Worm (Caenorhabditis elegans) whole organism, late embryonic: Measurements from ENCODE around the gene nmt-1.

Source experiments
- C38D4.7 ChIP-seq: fragments of 200-800 bp; sonication (Bioruptor generic); optimal IDR thresholded peaks from 2 replicates; lab custom pipeline; 2018; ENCODE audit warnings: mild to moderate bottlenecking, missing genetic modification characterization, moderate library complexity, missing compliant biosample characterization
- K02D7.2 ChIP-seq: sonication (generic microtip); optimal IDR thresholded peaks from 2 replicates; lab custom pipeline; 2017; ENCODE audit warnings: mild to moderate bottlenecking, missing genetic modification characterization, missing compliant biosample characterization
- T23F11.4 ChIP-seq: fragments of 200-800 bp; sonication (Bioruptor generic); optimal IDR thresholded peaks from 2 replicates; lab custom pipeline; 2018; ENCODE audit warnings: mild to moderate bottlenecking, missing genetic modification characterization, missing compliant biosample characterization
- Y22D7AL.16 ChIP-seq: sonication (generic microtip); optimal IDR thresholded peaks from 2 replicates; lab custom pipeline; 2016; ENCODE audit warnings: missing genetic modification characterization, missing compliant biosample characterization
- ahr-1 ChIP-seq: sonication (generic microtip); optimal IDR thresholded peaks from 2 replicates; lab custom pipeline; 2016; ENCODE audit warnings: missing genetic modification characterization, missing compliant biosample characterization
- ama-1 ChIP-seq: fragments of 150-350 bp; optimal IDR thresholded peaks from 2 replicates; lab custom pipeline; 2014
- ceh-14 ChIP-seq: sonication (generic microtip); optimal IDR thresholded peaks from 2 replicates; lab custom pipeline; 2016; ENCODE audit warnings: missing genotype, missing genetic modification characterization, missing compliant biosample characterization
- ceh-18 ChIP-seq: sonication (generic microtip); optimal IDR thresholded peaks from 2 replicates; lab custom pipeline; 2016; ENCODE audit warnings: missing genetic modification characterization, missing compliant biosample characterization
- ceh-19 ChIP-seq: fragments of 200-800 bp; sonication (Bioruptor generic); optimal IDR thresholded peaks from 2 replicates; lab custom pipeline; 2018; ENCODE audit warnings: mild to moderate bottlenecking, missing genetic modification characterization, missing compliant biosample characterization
- ceh-24 ChIP-seq: sonication (generic microtip); optimal IDR thresholded peaks from 2 replicates; lab custom pipeline; 2016; ENCODE audit warnings: mild to moderate bottlenecking, missing genetic modification characterization, missing compliant biosample characterization
- ceh-31 ChIP-seq: sonication (generic microtip); optimal IDR thresholded peaks from 2 replicates; lab custom pipeline; 2016; ENCODE audit warnings: missing genetic modification characterization, missing compliant biosample characterization
- ceh-34 ChIP-seq: sonication (generic microtip); optimal IDR thresholded peaks from 2 replicates; lab custom pipeline; 2016; ENCODE audit warnings: mild to moderate bottlenecking, missing genetic modification characterization, missing compliant biosample characterization
- ceh-48 ChIP-seq: sonication (generic microtip); optimal IDR thresholded peaks from 2 replicates; lab custom pipeline; 2016; ENCODE audit warnings: missing genetic modification characterization, inconsistent platforms, missing compliant biosample characterization
- dmd-4 ChIP-seq: sonication (generic microtip); optimal IDR thresholded peaks from 2 replicates; lab custom pipeline; 2016; ENCODE audit warnings: borderline replicate concordance, missing genetic modification characterization, missing compliant biosample characterization
- dve-1 ChIP-seq: sonication (generic microtip); optimal IDR thresholded peaks from 2 replicates; lab custom pipeline; 2017; ENCODE audit warnings: antibody characterized with exemption, mild to moderate bottlenecking, missing genetic modification characterization, missing compliant biosample characterization
- fkh-6 ChIP-seq: sonication (generic microtip); optimal IDR thresholded peaks from 2 replicates; lab custom pipeline; 2016; ENCODE audit warnings: missing genetic modification characterization, missing compliant biosample characterization
- gmeb-2 ChIP-seq: sonication (generic microtip); optimal IDR thresholded peaks from 2 replicates; lab custom pipeline; 2016; ENCODE audit warnings: missing genetic modification characterization, inconsistent platforms, missing compliant biosample characterization
- hlh-13 ChIP-seq: fragments of 200-800 bp; sonication (Bioruptor generic); optimal IDR thresholded peaks from 2 replicates; lab custom pipeline; 2018; ENCODE audit warnings: mild to moderate bottlenecking, missing genetic modification characterization, missing compliant biosample characterization
- hlh-15 ChIP-seq: sonication (generic microtip); optimal IDR thresholded peaks from 2 replicates; lab custom pipeline; 2016; ENCODE audit warnings: missing genetic modification characterization, missing compliant biosample characterization
- hlh-6 ChIP-seq: sonication (generic microtip); optimal IDR thresholded peaks from 2 replicates; lab custom pipeline; 2016; ENCODE audit warnings: missing genotype, missing genetic modification characterization, missing compliant biosample characterization
- hlh-8 ChIP-seq: sonication (generic microtip); optimal IDR thresholded peaks from 2 replicates; lab custom pipeline; 2016; ENCODE audit warnings: missing genotype, missing genetic modification characterization, missing compliant biosample characterization
- lim-6 ChIP-seq: sonication (generic microtip); optimal IDR thresholded peaks from 2 replicates; lab custom pipeline; 2016; ENCODE audit warnings: missing genetic modification characterization, missing compliant biosample characterization
- madf-2 ChIP-seq: sonication (generic microtip); optimal IDR thresholded peaks from 2 replicates; lab custom pipeline; 2017; ENCODE audit warnings: missing genetic modification characterization, missing compliant biosample characterization
- mec-3 ChIP-seq: sonication (generic microtip); optimal IDR thresholded peaks from 2 replicates; lab custom pipeline; 2016; ENCODE audit warnings: borderline replicate concordance, missing genetic modification characterization, missing compliant biosample characterization
- nfya-1 ChIP-seq: sonication (generic microtip); optimal IDR thresholded peaks from 2 replicates; lab custom pipeline; 2017; ENCODE audit warnings: missing genetic modification characterization, mild to moderate bottlenecking, missing compliant biosample characterization, antibody characterized with exemption, moderate library complexity
- nhr-11 ChIP-seq: fragments of 150-350 bp; optimal IDR thresholded peaks from 2 replicates; lab custom pipeline; 2014; ENCODE audit warnings: missing biosample characterization, missing genetic modification characterization
- nhr-232 ChIP-seq: sonication (generic microtip); optimal IDR thresholded peaks from 2 replicates; lab custom pipeline; 2016; ENCODE audit warnings: missing genetic modification characterization, missing compliant biosample characterization
- odd-2 ChIP-seq: sonication (generic microtip); optimal IDR thresholded peaks from 2 replicates; lab custom pipeline; 2017; ENCODE audit warnings: antibody characterized with exemption, mild to moderate bottlenecking, missing genetic modification characterization, missing compliant biosample characterization
- pat-9 ChIP-seq: fragments of 200-800 bp; sonication (Bioruptor generic); optimal IDR thresholded peaks from 2 replicates; lab custom pipeline; 2018; ENCODE audit warnings: mild to moderate bottlenecking, missing genetic modification characterization, moderate library complexity, missing compliant biosample characterization
- pha-2 ChIP-seq: sonication (generic microtip); optimal IDR thresholded peaks from 2 replicates; lab custom pipeline; 2017; ENCODE audit warnings: mild to moderate bottlenecking, missing genetic modification characterization, missing compliant biosample characterization
- pqm-1 ChIP-seq: sonication (generic microtip); optimal IDR thresholded peaks from 2 replicates; lab custom pipeline; 2016; ENCODE audit warnings: missing genetic modification characterization, missing compliant biosample characterization
- pros-1 ChIP-seq: fragments of 150-350 bp; optimal IDR thresholded peaks from 2 replicates; lab custom pipeline; 2014; ENCODE audit warnings: missing biosample characterization, missing genetic modification reagents, missing genetic modification characterization
- rnt-1 ChIP-seq: sonication (generic microtip); optimal IDR thresholded peaks from 2 replicates; lab custom pipeline; 2016; ENCODE audit warnings: missing genetic modification characterization, missing compliant biosample characterization
- sdc-2 ChIP-seq: sonication (generic microtip); optimal IDR thresholded peaks from 2 replicates; lab custom pipeline; 2016; ENCODE audit warnings: missing genotype, missing genetic modification characterization, missing compliant biosample characterization
- sox-2 ChIP-seq: fragments of 200-800 bp; sonication (Bioruptor generic); IDR thresholded peaks from 2 replicates; pipeline ENCODE4 v1.3.6; 2022; ENCODE audit warnings: missing genetic modification reagents, missing genetic modification characterization, missing compliant biosample characterization
- syd-9 ChIP-seq: sonication (generic microtip); optimal IDR thresholded peaks from 2 replicates; lab custom pipeline; 2016; ENCODE audit warnings: mild to moderate bottlenecking, missing genetic modification characterization, moderate library complexity, missing compliant biosample characterization
- tbx-2 ChIP-seq: sonication (generic microtip); optimal IDR thresholded peaks from 2 replicates; lab custom pipeline; 2016; ENCODE audit warnings: missing genetic modification characterization, missing compliant biosample characterization
- tbx-7 ChIP-seq: sonication (generic microtip); optimal IDR thresholded peaks from 2 replicates; lab custom pipeline; 2016; ENCODE audit warnings: missing genotype, missing genetic modification characterization, missing compliant biosample characterization
- unc-3 ChIP-seq, 2 experiments: fragments of 200-800 bp in 1 of 2; sonication (Bioruptor generic) in 1 of 2; sonication (generic microtip) in 1 of 2; conservative IDR thresholded peaks in 1 of 2; optimal IDR thresholded peaks in 1 of 2; 2 replicates each; pipeline versions ENCODE4 v1.3.6 to Lab custom; 2016 to 2022; ENCODE audit warnings: missing compliant biosample characterization in 2 of 2, missing genetic modification characterization in 2 of 2, missing genetic modification reagents in 1 of 2
- unc-42 ChIP-seq: sonication (generic microtip); optimal IDR thresholded peaks from 2 replicates; lab custom pipeline; 2016; ENCODE audit warnings: missing genotype, missing genetic modification characterization, missing compliant biosample characterization
- unc-55 ChIP-seq: sonication (generic microtip); optimal IDR thresholded peaks from 2 replicates; lab custom pipeline; 2017; ENCODE audit warnings: missing biosample characterization, missing genetic modification reagents, missing genetic modification characterization
- unc-86 ChIP-seq: sonication (generic microtip); optimal IDR thresholded peaks from 2 replicates; lab custom pipeline; 2016; ENCODE audit warnings: missing genetic modification characterization, missing compliant biosample characterization
- zip-5 ChIP-seq: sonication (generic microtip); optimal IDR thresholded peaks from 2 replicates; lab custom pipeline; 2016; ENCODE audit warnings: missing genetic modification characterization, missing compliant biosample characterization
- ztf-16 ChIP-seq: sonication (generic microtip); optimal IDR thresholded peaks from 2 replicates; lab custom pipeline; 2017; ENCODE audit warnings: missing genetic modification characterization, missing compliant biosample characterization

nmt-1 gene

DNA sequence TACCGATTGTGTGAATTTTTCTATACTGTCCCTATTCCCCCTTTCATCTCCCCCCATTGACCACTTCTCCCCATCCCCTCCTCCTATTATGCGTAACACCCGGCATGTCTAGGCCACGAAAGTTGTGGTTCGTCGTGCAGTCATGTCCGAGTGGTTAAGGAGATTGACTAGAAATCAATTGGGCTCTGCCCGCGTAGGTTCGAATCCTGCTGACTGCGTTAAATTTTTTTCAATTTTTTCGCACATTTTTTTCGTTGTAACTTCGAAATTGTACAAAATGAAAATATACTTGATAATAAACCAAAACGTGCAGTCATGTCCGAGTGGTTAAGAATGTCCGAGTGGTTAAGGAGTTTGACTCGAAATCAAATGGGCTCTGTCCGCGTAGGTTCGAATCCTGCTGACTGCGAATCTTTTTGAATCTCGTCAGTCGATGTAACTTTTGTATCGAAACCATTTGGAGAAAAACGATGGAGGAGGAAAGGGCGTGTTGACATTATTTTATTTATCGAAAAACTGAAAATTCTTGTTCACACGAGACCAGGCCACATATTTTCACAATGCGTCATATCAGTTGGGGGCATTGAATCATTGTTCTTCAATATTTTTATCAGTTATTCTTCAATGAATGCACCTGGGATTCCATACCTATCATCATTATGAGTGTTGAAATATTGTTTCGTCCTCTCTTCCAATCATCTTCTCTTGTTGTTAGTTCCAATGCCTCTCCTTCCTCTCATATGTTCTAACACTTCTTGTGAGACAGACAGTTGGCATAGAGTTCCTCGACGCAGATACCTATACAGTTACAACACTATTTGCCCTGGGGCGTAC is 42.7 kb upstream of the nmt-1 start, which contains the start of gene nfm-1 (continued):
- peak; percentile 32 for TF ChIP-seq ceh-24
- peak; percentile 82 for TF ChIP-seq C38D4.7 (GFP tag; lab: Kevin White, UChicago)
- peak; percentile 26 for TF ChIP-seq hlh-6 (tag; lab: Kevin White, UChicago)
- TF ChIP-seq tbx-2 = peak; percentile 58
- TF ChIP-seq lim-6 (tag; lab: Kevin White, UChicago) = no peak
- TF ChIP-seq tbx-7 = no peak
- TF ChIP-seq hlh-15 (tag; lab: Kevin White, UChicago) = peak; percentile 63
- peak; percentile 40 for TF ChIP-seq hlh-13 (GFP tag; lab: Kevin White, UChicago)
- peak; percentile 63 for TF ChIP-seq nfya-1 (tag; lab: Kevin White, UChicago)
- peak; percentile 65 for TF ChIP-seq K02D7.2 (tag; lab: Kevin White, UChicago)
- TF ChIP-seq nhr-232 (tag; lab: Kevin White, UChicago) = peak; percentile 57
- TF ChIP-seq ztf-16 (tag; lab: Kevin White, UChicago) = peak; percentile 77
- TF ChIP-seq ceh-34 (tag; lab: Kevin White, UChicago) = peak; percentile 19
- TF ChIP-seq odd-2 (tag; lab: Kevin White, UChicago) = peak; percentile 35
- TF ChIP-seq pqm-1 (tag; lab: Kevin White, UChicago) = no peak
- no peak for TF ChIP-seq fkh-6 (tag; lab: Kevin White, UChicago)
- peak; percentile 68 for TF ChIP-seq unc-86
- peak; percentile 21 for TF ChIP-seq dmd-4 (tag; lab: Kevin White, UChicago)
- TF ChIP-seq zip-5 (tag; lab: Kevin White, UChicago) = peak; percentile 52
- TF ChIP-seq unc-3 (GFP tag; conservative IDR thresholded peaks at IDR 0.05; lab: Robert Waterston, UW) = peak; percentile 84
- TF ChIP-seq unc-3 (tag; optimal IDR thresholded peaks at IDR 0.05; lab: Kevin White, UChicago) = peak; percentile 83
- peak; percentile 25 for TF ChIP-seq ceh-14 (tag; lab: Kevin White, UChicago)
- peak; percentile 31 for TF ChIP-seq ahr-1 (tag; lab: Kevin White, UChicago)
- TF ChIP-seq Y22D7AL.16 (tag; lab: Kevin White, UChicago) = peak; percentile 66
- TF ChIP-seq pha-2 (tag; lab: Kevin White, UChicago) = peak; percentile 85
- TF ChIP-seq ceh-31 (tag; lab: Kevin White, UChicago) = peak; percentile 41
- peak; percentile 48 for TF ChIP-seq syd-9 (tag; lab: Kevin White, UChicago)
- peak; percentile 77 for TF ChIP-seq sox-2 (GFP tag; lab: Robert Waterston, UW)
- peak; percentile 47 for TF ChIP-seq rnt-1 (tag; lab: Kevin White, UChicago)
- TF ChIP-seq T23F11.4 (GFP tag; lab: Kevin White, UChicago) = peak; percentile 76
- TF ChIP-seq ceh-48 = peak; percentile 77
- no peak for TF ChIP-seq nhr-11 (tag; lab: Kevin White, UChicago)

DNA sequence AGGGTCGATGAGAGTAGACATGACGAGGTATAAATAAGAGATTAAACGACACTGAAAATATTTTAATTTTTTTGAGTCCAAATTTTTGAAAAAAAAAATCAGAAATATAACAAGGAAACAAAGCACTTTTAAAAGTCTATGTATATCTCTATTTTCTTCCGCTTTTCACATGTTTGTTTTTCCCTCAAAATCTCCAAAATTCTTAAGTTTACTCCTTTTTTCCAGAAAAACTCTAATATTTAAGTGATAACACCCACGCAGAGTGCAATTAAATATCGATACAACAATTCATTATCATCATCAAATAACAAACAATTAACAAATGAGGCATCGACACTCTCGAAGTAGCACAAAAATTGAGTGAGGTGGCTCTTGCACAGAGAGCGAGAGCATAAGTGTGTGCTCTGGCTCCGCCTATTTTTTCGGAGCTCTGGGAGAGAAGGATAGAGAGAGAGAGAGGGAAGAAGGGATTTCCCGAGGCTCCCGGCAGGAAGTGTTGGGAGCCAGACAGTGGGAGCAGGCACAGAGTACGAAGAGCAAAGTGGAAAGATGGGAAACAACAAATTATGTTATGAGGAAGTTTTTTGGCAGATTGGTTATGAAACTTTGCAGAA is 41.7 kb upstream of the nmt-1 start, which contains the start of gene anmt-2:
anmt-2 (minus strand) TSS at position 51 of the 614 bp plus-strand sequence.
- TF ChIP-seq gmeb-2 (tag; lab: Kevin White, UChicago) (no peak), ceh-18 (tag; lab: Kevin White, UChicago) (peak; percentile 62), ztf-16 (tag; lab: Kevin White, UChicago) (no peak), pros-1 (no peak), unc-42 (tag; lab: Kevin White, UChicago) (no peak)

DNA sequence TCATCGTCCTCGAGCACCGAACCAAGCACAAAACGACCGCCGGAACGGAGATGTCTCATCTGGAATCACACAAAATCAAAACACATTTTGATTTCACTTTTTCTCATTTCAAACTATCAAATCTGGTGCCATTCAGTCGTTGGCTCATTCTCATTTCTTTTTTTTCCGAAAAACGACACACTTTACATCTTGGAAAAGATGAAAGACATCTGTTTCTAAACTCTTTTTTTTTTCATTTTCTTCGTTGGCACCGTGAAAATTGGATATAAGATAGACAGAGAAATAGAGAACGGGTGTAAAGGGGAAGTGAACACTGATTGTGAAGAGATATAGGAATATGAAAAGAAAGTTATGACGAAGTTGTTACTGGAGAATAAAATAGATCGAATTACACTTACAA is 39.7 kb upstream of the nmt-1 start:
- TF ChIP-seq fkh-6 (tag; lab: Kevin White, UChicago) = no peak
- TF ChIP-seq T23F11.4 (GFP tag; lab: Kevin White, UChicago) = no peak
- no peak for TF ChIP-seq ceh-18 (tag; lab: Kevin White, UChicago)
- no peak for TF ChIP-seq pat-9 (tag; lab: Kevin White, UChicago)
- TF ChIP-seq dve-1 (tag; lab: Kevin White, UChicago) = no peak
- no peak for TF ChIP-seq unc-3 (GFP tag; conservative IDR thresholded peaks at IDR 0.05; lab: Robert Waterston, UW)
- no peak for TF ChIP-seq unc-3 (tag; optimal IDR thresholded peaks at IDR 0.05; lab: Kevin White, UChicago)
- no peak for TF ChIP-seq ama-1 (lab: Kevin White, UChicago)
- no peak for TF ChIP-seq sdc-2 (tag; lab: Kevin White, UChicago)
- TF ChIP-seq mec-3 = no peak
- no peak for TF ChIP-seq madf-2 (tag; lab: Kevin White, UChicago)
- TF ChIP-seq K02D7.2 (tag; lab: Kevin White, UChicago) = no peak
- TF ChIP-seq nhr-232 (tag; lab: Kevin White, UChicago) = no peak
- TF ChIP-seq unc-55 (GFP tag; lab: Kevin White, UChicago) = no peak
- TF ChIP-seq hlh-8 (tag; lab: Kevin White, UChicago) = no peak
- no peak for TF ChIP-seq unc-86
- TF ChIP-seq ceh-19 (GFP tag; lab: Kevin White, UChicago) = no peak
- TF ChIP-seq unc-42 (tag; lab: Kevin White, UChicago) = no peak
